Fruit fly (Drosophila melanogaster) whole organism, embryonic: ENCODE measurements around the gene CG9799.
A peak's percentile ranks its signal among the peaks of the same experiment; 100 is the strongest.

Experiments used
- Abd-B ChIP-seq: fragments of 200-800 bp; sonication (Bioruptor generic); optimal IDR thresholded peaks from 2 replicates; lab custom pipeline; 2018; ENCODE audit warnings: missing biosample characterization, mild to moderate bottlenecking, missing genetic modification characterization, moderate library complexity
- Atf6 ChIP-seq: fragments of 200-800 bp; sonication (Bioruptor generic); IDR thresholded peaks from 2 replicates; pipeline ENCODE4 v1.3.6; 2022; ENCODE audit warnings: missing biosample characterization, missing genetic modification characterization
- CG12769 ChIP-seq: fragments of 200-800 bp; sonication (Bioruptor generic); optimal IDR thresholded peaks from 2 replicates; lab custom pipeline; 2019; ENCODE audit warnings: missing biosample characterization, mild to moderate bottlenecking, missing genetic modification characterization, moderate library complexity
- CG15479 ChIP-seq: fragments of 200-800 bp; sonication (Bioruptor generic); optimal IDR thresholded peaks from 3 replicates; lab custom pipeline; 2019; ENCODE audit warnings: missing biosample characterization, mild to moderate bottlenecking, missing genetic modification characterization, moderate library complexity
- CG15514 ChIP-seq: fragments of 200-800 bp; sonication (Bioruptor generic); optimal IDR thresholded peaks from 3 replicates; lab custom pipeline; 2017; ENCODE audit warnings: missing biosample characterization, missing genetic modification characterization, mild to moderate bottlenecking, moderate library complexity, missing genetic modification reagents
- CG17612 ChIP-seq: fragments of 200-800 bp; sonication (Bioruptor generic); IDR thresholded peaks from 2 replicates; pipeline ENCODE4 v1.3.6; 2022; ENCODE audit warnings: missing biosample characterization, missing genetic modification characterization
- CG1832 ChIP-seq: fragments of 200-800 bp; sonication (Bioruptor generic); optimal IDR thresholded peaks from 2 replicates; lab custom pipeline; 2017; ENCODE audit warnings: missing biosample characterization, mild to moderate bottlenecking, missing genetic modification characterization, inconsistent platforms
- CG2199 ChIP-seq: fragments of 200-800 bp; sonication (Bioruptor generic); IDR thresholded peaks from 3 replicates; pipeline ENCODE4 v1.3.6; 2022; ENCODE audit warnings: missing biosample characterization, missing genetic modification characterization
- CG32772 ChIP-seq: fragments of 200-800 bp; sonication (Bioruptor generic); IDR thresholded peaks from 2 replicates; pipeline ENCODE4 v1.3.6; 2022; ENCODE audit warnings: missing biosample characterization, missing genetic modification characterization
- CG34224 ChIP-seq: fragments of 200-800 bp; sonication (Bioruptor generic); IDR thresholded peaks from 3 replicates; pipeline ENCODE4 v1.3.6; 2022; ENCODE audit warnings: missing biosample characterization, missing genetic modification characterization; ENCODE audit not compliant: partially characterized antibody
- CG4404 ChIP-seq: fragments of 200-800 bp; sonication (Bioruptor generic); IDR thresholded peaks from 2 replicates; pipeline ENCODE4 v1.3.6; 2022; ENCODE audit warnings: missing biosample characterization, missing genetic modification characterization
- CG8290 ChIP-seq, 3 experiments: fragments of 200-800 bp; sonication (Bioruptor generic); optimal IDR thresholded peaks; 2 replicates each; lab custom pipeline; 2016 to 2019; ENCODE audit warnings: missing biosample characterization in 3 of 3, missing genetic modification characterization in 3 of 3, mild to moderate bottlenecking in 2 of 3, moderate library complexity in 1 of 3
- CG9215 ChIP-seq: fragments of 200-800 bp; sonication (Bioruptor generic); IDR thresholded peaks from 2 replicates; pipeline ENCODE4 v1.3.6; 2022; ENCODE audit warnings: missing biosample characterization, missing genetic modification characterization
- Deaf1 ChIP-seq: fragments of 200-800 bp; optimal IDR thresholded peaks from 3 replicates; lab custom pipeline; 2019; ENCODE audit warnings: missing biosample characterization, mild to moderate bottlenecking, missing genetic modification characterization, moderate library complexity
- Doc3 ChIP-seq: fragments of 200-800 bp; sonication (Bioruptor generic); IDR thresholded peaks from 3 replicates; pipeline ENCODE4 v1.3.6; 2022; ENCODE audit warnings: missing biosample characterization, missing genetic modification characterization; ENCODE audit not compliant: partially characterized antibody
- Drgx ChIP-seq: fragments of 200-800 bp; sonication (Bioruptor generic); IDR thresholded peaks from 2 replicates; pipeline ENCODE4 v1.3.6; 2022; ENCODE audit warnings: missing biosample characterization, missing genetic modification characterization
- H2.0 ChIP-seq: fragments of 200-800 bp; sonication (Bioruptor generic); IDR thresholded peaks from 2 replicates; pipeline ENCODE4 v1.3.6; 2022; ENCODE audit warnings: missing biosample characterization, missing genetic modification characterization
- HLH3B ChIP-seq: fragments of 200-800 bp; sonication (Bioruptor generic); IDR thresholded peaks from 2 replicates; pipeline ENCODE4 v1.3.6; 2022; ENCODE audit warnings: missing biosample characterization, missing genetic modification characterization
- HmgD ChIP-seq: fragments of 200-800 bp; sonication (Bioruptor generic); optimal IDR thresholded peaks from 3 replicates; lab custom pipeline; 2016; ENCODE audit warnings: missing biosample characterization, missing genetic modification characterization
- Lhr ChIP-seq: fragments of 200-800 bp; sonication (Bioruptor generic); optimal IDR thresholded peaks from 3 replicates; lab custom pipeline; 2017; ENCODE audit warnings: mild to moderate bottlenecking, missing biosample characterization, missing genetic modification reagents, missing genetic modification characterization
- Myb ChIP-seq: fragments of 200-800 bp; sonication (Bioruptor generic); optimal IDR thresholded peaks from 2 replicates; lab custom pipeline; 2016; ENCODE audit warnings: missing biosample characterization, missing genetic modification characterization
- NC2α ChIP-seq: fragments of 200-800 bp; sonication (Bioruptor generic); optimal IDR thresholded peaks from 2 replicates; lab custom pipeline; 2016; ENCODE audit warnings: missing biosample characterization, missing genetic modification characterization
- Six4 ChIP-seq: fragments of 200-800 bp; sonication (Bioruptor generic); optimal IDR thresholded peaks from 2 replicates; lab custom pipeline; 2016; ENCODE audit warnings: missing biosample characterization, missing genetic modification characterization
- Vsx1 ChIP-seq: fragments of 200-800 bp; sonication (Bioruptor generic); optimal IDR thresholded peaks from 2 replicates; lab custom pipeline; 2017; ENCODE audit warnings: missing biosample characterization, mild to moderate bottlenecking, missing genetic modification characterization, missing genetic modification reagents
- Xrp1 ChIP-seq: fragments of 200-800 bp; sonication (Bioruptor generic); IDR thresholded peaks from 2 replicates; pipeline ENCODE4 v1.3.6; 2022; ENCODE audit warnings: missing biosample characterization, missing genetic modification characterization
- ab ChIP-seq: fragments of 200-800 bp; sonication (Bioruptor generic); optimal IDR thresholded peaks from 2 replicates; lab custom pipeline; 2016; ENCODE audit warnings: missing biosample characterization, missing genetic modification characterization
- ara ChIP-seq: fragments of 200-800 bp; sonication (Bioruptor generic); IDR thresholded peaks from 2 replicates; pipeline ENCODE4 v1.3.6; 2022; ENCODE audit warnings: missing biosample characterization, missing genetic modification characterization
- az2 ChIP-seq: fragments of 200-800 bp; sonication (Bioruptor generic); optimal IDR thresholded peaks from 3 replicates; lab custom pipeline; 2016; ENCODE audit warnings: missing biosample characterization, missing genetic modification characterization
- bab2 ChIP-seq: fragments of 200-800 bp; sonication (Bioruptor generic); optimal IDR thresholded peaks from 2 replicates; lab custom pipeline; 2016; ENCODE audit warnings: missing biosample characterization, missing genetic modification characterization
- bsh ChIP-seq, 2 experiments: fragments of 200-800 bp; sonication (Bioruptor generic); optimal IDR thresholded peaks; 2 replicates each; lab custom pipeline; 2017 to 2018; ENCODE audit warnings: mild to moderate bottlenecking in 2 of 2, missing biosample characterization in 2 of 2, missing genetic modification characterization in 2 of 2, moderate library complexity in 1 of 2
- chn ChIP-seq: fragments of 200-800 bp; sonication (Bioruptor generic); optimal IDR thresholded peaks from 2 replicates; lab custom pipeline; 2016; ENCODE audit warnings: missing biosample characterization, missing genetic modification characterization
- da ChIP-seq: fragments of 200-800 bp; sonication (Bioruptor generic); optimal IDR thresholded peaks from 2 replicates; lab custom pipeline; 2016; ENCODE audit warnings: missing biosample characterization, missing genetic modification characterization
- danr ChIP-seq: fragments of 200-800 bp; sonication (Bioruptor generic); IDR thresholded peaks from 2 replicates; pipeline ENCODE4 v1.3.6; 2022; ENCODE audit warnings: missing biosample characterization, missing genetic modification characterization
- exex ChIP-seq: fragments of 200-800 bp; sonication (Bioruptor generic); optimal IDR thresholded peaks from 4 replicates; lab custom pipeline; 2018; ENCODE audit warnings: missing biosample characterization, mild to moderate bottlenecking, missing genetic modification characterization, moderate library complexity
- h ChIP-seq: fragments of >200 bp; optimal IDR thresholded peaks from 2 replicates; lab custom pipeline; 2017
- hkb ChIP-seq, 2 experiments: fragments of 200-800 bp in 1 of 2; fragments of >200 bp in 1 of 2; sonication (Bioruptor generic) in 1 of 2; IDR thresholded peaks in 1 of 2; optimal IDR thresholded peaks in 1 of 2; 2 replicates each; pipeline versions ENCODE4 v1.3.6 to Lab custom; 2017 to 2022; ENCODE audit warnings: missing biosample characterization in 1 of 2, missing genetic modification characterization in 1 of 2
- insv ChIP-seq, 2 experiments: fragments of 200-800 bp; sonication (Bioruptor generic); optimal IDR thresholded peaks; 3 replicates each; lab custom pipeline; 2016 to 2018; ENCODE audit warnings: missing biosample characterization in 2 of 2, missing genetic modification characterization in 2 of 2
- knrl ChIP-seq: fragments of 200-800 bp; sonication (Bioruptor generic); IDR thresholded peaks from 3 replicates; pipeline ENCODE4 v1.3.6; 2022; ENCODE audit warnings: missing biosample characterization, missing genetic modification characterization; ENCODE audit not compliant: partially characterized antibody
- lbe ChIP-seq: fragments of 200-800 bp; sonication (Bioruptor generic); optimal IDR thresholded peaks from 2 replicates; lab custom pipeline; 2016; ENCODE audit warnings: missing biosample characterization, mild to moderate bottlenecking, missing genetic modification characterization
- mirr ChIP-seq: fragments of 200-800 bp; sonication (Bioruptor generic); optimal IDR thresholded peaks from 3 replicates; lab custom pipeline; 2018; ENCODE audit warnings: missing biosample characterization, mild to moderate bottlenecking, missing genetic modification characterization
- nerfin-2 ChIP-seq: fragments of 200-800 bp; sonication (Bioruptor generic); IDR thresholded peaks from 2 replicates; pipeline ENCODE4 v1.3.6; 2022; ENCODE audit warnings: missing biosample characterization, missing genetic modification characterization; ENCODE audit not compliant: partially characterized antibody
- pho ChIP-seq: fragments of 200-800 bp; sonication (Bioruptor generic); optimal IDR thresholded peaks from 2 replicates; lab custom pipeline; 2016; ENCODE audit warnings: missing biosample characterization, missing genetic modification characterization
- prd ChIP-seq, 3 experiments: fragments of >200 bp in 2 of 3; fragments of 200-800 bp in 1 of 3; sonication (Bioruptor generic) in 1 of 3; optimal IDR thresholded peaks in 2 of 3; IDR thresholded peaks in 1 of 3; 2 replicates in 2 of 3; 3 replicates in 1 of 3; pipeline versions ENCODE4 v1.3.6 to Lab custom; 2017 to 2022; ENCODE audit warnings: missing biosample characterization in 1 of 3, missing genetic modification characterization in 1 of 3
- ro ChIP-seq: fragments of 200-800 bp; sonication (Bioruptor generic); IDR thresholded peaks from 2 replicates; pipeline ENCODE4 v1.3.6; 2022; ENCODE audit warnings: missing biosample characterization, missing genetic modification characterization
- ssp ChIP-seq: fragments of 200-800 bp; sonication (Bioruptor generic); IDR thresholded peaks from 2 replicates; pipeline ENCODE4 v1.3.6; 2022; ENCODE audit warnings: missing biosample characterization, missing genetic modification characterization
- sug ChIP-seq: fragments of 200-800 bp; optimal IDR thresholded peaks from 2 replicates; lab custom pipeline; 2019; ENCODE audit warnings: missing biosample characterization, mild to moderate bottlenecking, missing genetic modification characterization, moderate library complexity
- tio ChIP-seq: fragments of 200-800 bp; sonication (Bioruptor generic); optimal IDR thresholded peaks from 2 replicates; lab custom pipeline; 2017; ENCODE audit warnings: missing biosample characterization, missing genetic modification characterization, inconsistent platforms
- trem ChIP-seq: fragments of 200-800 bp; optimal IDR thresholded peaks from 3 replicates; lab custom pipeline; 2019; ENCODE audit warnings: missing biosample characterization, mild to moderate bottlenecking, missing genetic modification characterization, moderate library complexity
- zfh2 ChIP-seq: fragments of 200-800 bp; sonication (Bioruptor generic); optimal IDR thresholded peaks from 2 replicates; lab custom pipeline; 2016; ENCODE audit warnings: missing biosample characterization, missing genetic modification characterization

CG9799 gene

dm6 chr3R:13365665-13366414, 22.7 kb downstream of the CG9799 start (continued):
- TF ChIP-seq CG12769 (tag; lab: Kevin White, UChicago) (peak; percentile 74), CG8290 (GFP tag; optimal IDR thresholded peaks at IDR 0.05; lab: Kevin White, UChicago) (no peak), CG8290 (tag; optimal IDR thresholded peaks at IDR 0.05; lab: Kevin White, UChicago) (peak in 1 of 2 experiments; percentile 44), sug (peak; percentile 52), HLH3B (no peak), Myb (GFP tag; lab: Kevin White, UChicago) (no peak), insv (GFP tag; optimal IDR thresholded peaks at IDR 0.05; lab: Kevin White, UChicago) (no peak), danr (no peak), hkb (optimal IDR thresholded peaks at IDR 0.05; lab: Kevin White, UChicago) (no peak), hkb (GFP tag; IDR thresholded peaks at IDR 0.05; lab: Robert Waterston, UW) (no peak), zfh2 (no peak), Lhr (GFP tag; lab: Kevin White, UChicago) (no peak), NC2α (GFP tag; lab: Kevin White, UChicago) (no peak), ab (no peak), tio (GFP tag; lab: Kevin White, UChicago) (no peak), Xrp1 (GFP tag; lab: Robert Waterston, UW) (no peak), bsh (GFP tag; optimal IDR thresholded peaks at IDR 0.05; lab: Kevin White, UChicago) (no peak), h (no peak), da (GFP tag; lab: Kevin White, UChicago) (no peak), CG15514 (GFP tag; lab: Kevin White, UChicago) (no peak), H2.0 (GFP tag; lab: Robert Waterston, UW) (no peak), HmgD (GFP tag; lab: Kevin White, UChicago) (no peak), Drgx (GFP tag; lab: Robert Waterston, UW) (no peak), CG15479 (GFP tag; lab: Kevin White, UChicago) (no peak), CG34224 (no peak), CG32772 (GFP tag; lab: Robert Waterston, UW) (no peak), Deaf1 (tag; lab: Kevin White, UChicago) (no peak), chn (no peak), ara (no peak), bab2 (GFP tag; lab: Kevin White, UChicago) (no peak), CG4404 (no peak), CG17612 (no peak), mirr (GFP tag; lab: Kevin White, UChicago) (peak; percentile 82), Atf6 (GFP tag; lab: Robert Waterston, UW) (no peak), CG2199 (GFP tag; lab: Robert Waterston, UW) (0 out of 3 replicates have a peak, but pooled peaks have one; percentile 45), Abd-B (GFP tag; lab: Kevin White, UChicago) (no peak), Vsx1 (no peak), CG9215 (GFP tag; lab: Robert Waterston, UW) (no peak), az2 (GFP tag; lab: Kevin White, UChicago) (no peak), Six4 (GFP tag; lab: Kevin White, UChicago) (no peak), ro (GFP tag; lab: Robert Waterston, UW) (no peak), lbe (GFP tag; lab: Kevin White, UChicago) (no peak), trem (tag; lab: Kevin White, UChicago) (no peak), nerfin-2 (GFP tag; lab: Robert Waterston, UW) (no peak), Doc3 (GFP tag; lab: Robert Waterston, UW) (no peak), pho (GFP tag; lab: Kevin White, UChicago) (no peak), exex (peak; percentile 65), ssp (GFP tag; lab: Robert Waterston, UW) (no peak), CG1832 (GFP tag; lab: Kevin White, UChicago) (no peak), prd (optimal IDR thresholded peaks at IDR 0.05; lab: Kevin White, UChicago) (no peak), prd (GFP tag; IDR thresholded peaks at IDR 0.05; lab: Robert Waterston, UW) (no peak), knrl (GFP tag; lab: Robert Waterston, UW) (no peak)
